Worm (Caenorhabditis elegans): Measurements from ENCODE around the gene Y4C6B.2.

ce11 chrIV:5367899-5368298 is 28.5 kb downstream of the Y4C6B.2 start:
- TF ChIP-seq F13H6.1 (tag; optimal IDR thresholded peaks at IDR 0.05) (no peak), ama-1 (optimal IDR thresholded peaks at IDR 0.05) (no peak), ceh-45 (GFP tag; IDR thresholded peaks at IDR 0.05) (no peak)
